Fruit fly (Drosophila melanogaster) whole organism, embryonic: ENCODE data around the gene CG31141.

Experiments
- ATbp ChIP-seq: fragments of 200-800 bp; sonication (Bioruptor generic); optimal IDR thresholded peaks from 2 replicates; lab custom pipeline; 2017; ENCODE audit warnings: missing biosample characterization, mild to moderate bottlenecking, missing genetic modification characterization, missing genetic modification reagents
- Asciz ChIP-seq: fragments of 200-800 bp; sonication (Bioruptor generic); optimal IDR thresholded peaks from 2 replicates; lab custom pipeline; 2017; ENCODE audit warnings: missing biosample characterization, mild to moderate bottlenecking, missing genetic modification characterization, missing genetic modification reagents
- CG10209 ChIP-seq: fragments of 200-800 bp; sonication (Bioruptor generic); optimal IDR thresholded peaks from 3 replicates; lab custom pipeline; 2017; ENCODE audit warnings: missing biosample characterization, mild to moderate bottlenecking, missing genetic modification characterization, missing genetic modification reagents
- CG11723 ChIP-seq: fragments of 200-800 bp; sonication (Bioruptor generic); optimal IDR thresholded peaks from 2 replicates; lab custom pipeline; 2017; ENCODE audit warnings: missing biosample characterization, mild to moderate bottlenecking, missing genetic modification characterization
- CG12744 ChIP-seq: fragments of 200-800 bp; sonication (Bioruptor generic); optimal IDR thresholded peaks from 2 replicates; lab custom pipeline; 2016; ENCODE audit warnings: missing biosample characterization, missing genetic modification characterization
- CG13775 ChIP-seq: fragments of 200-800 bp; sonication (Bioruptor generic); optimal IDR thresholded peaks from 3 replicates; lab custom pipeline; 2017; ENCODE audit warnings: missing biosample characterization, mild to moderate bottlenecking, missing genetic modification characterization
- CG15269 ChIP-seq: fragments of 200-800 bp; sonication (Bioruptor generic); optimal IDR thresholded peaks from 2 replicates; lab custom pipeline; 2018; ENCODE audit warnings: missing biosample characterization, mild to moderate bottlenecking, missing genetic modification characterization, moderate library complexity
- CG16779 ChIP-seq: fragments of 200-800 bp; sonication (Bioruptor generic); IDR thresholded peaks from 2 replicates; pipeline ENCODE4 v1.3.6; 2022; ENCODE audit warnings: missing biosample characterization, missing genetic modification characterization
- CG17385 ChIP-seq: fragments of 200-800 bp; sonication (Bioruptor generic); optimal IDR thresholded peaks from 3 replicates; lab custom pipeline; 2018; ENCODE audit warnings: missing biosample characterization, mild to moderate bottlenecking, missing genetic modification characterization
- CG2116 ChIP-seq: fragments of 200-800 bp; sonication (Bioruptor generic); optimal IDR thresholded peaks from 3 replicates; lab custom pipeline; 2018; ENCODE audit warnings: missing biosample characterization, mild to moderate bottlenecking, missing genetic modification characterization
- CG31224 ChIP-seq: fragments of 200-800 bp; sonication (Bioruptor generic); IDR thresholded peaks from 2 replicates; pipeline ENCODE4 v1.3.6; 2022; ENCODE audit warnings: missing biosample characterization, missing genetic modification characterization
- CG32767 ChIP-seq: fragments of 200-800 bp; sonication (Bioruptor generic); IDR thresholded peaks from 2 replicates; pipeline ENCODE4 v1.3.6; 2022; ENCODE audit warnings: missing biosample characterization, missing genetic modification characterization
- CG34422 ChIP-seq: fragments of 200-800 bp; sonication (Bioruptor generic); IDR thresholded peaks from 3 replicates; pipeline ENCODE4 v1.3.6; 2022; ENCODE audit warnings: missing biosample characterization, missing genetic modification characterization
- CG4617 ChIP-seq: fragments of 200-800 bp; sonication (Bioruptor generic); optimal IDR thresholded peaks from 3 replicates; lab custom pipeline; 2016; ENCODE audit warnings: missing biosample characterization, missing genetic modification characterization, borderline replicate concordance
- CG4820 ChIP-seq: fragments of 200-800 bp; sonication (Bioruptor generic); optimal IDR thresholded peaks from 3 replicates; lab custom pipeline; 2016; ENCODE audit warnings: missing biosample characterization, missing genetic modification characterization
- CG6654 ChIP-seq: fragments of 200-800 bp; sonication (Bioruptor generic); optimal IDR thresholded peaks from 2 replicates; lab custom pipeline; 2017; ENCODE audit warnings: missing biosample characterization, mild to moderate bottlenecking, missing genetic modification characterization
- CG7786 ChIP-seq: fragments of 200-800 bp; sonication (Bioruptor generic); optimal IDR thresholded peaks from 2 replicates; lab custom pipeline; 2016; ENCODE audit warnings: missing biosample characterization, missing genetic modification characterization
- CG9609 ChIP-seq: fragments of 200-800 bp; sonication (Bioruptor generic); optimal IDR thresholded peaks from 3 replicates; lab custom pipeline; 2016; ENCODE audit warnings: missing biosample characterization, missing genetic modification characterization
- CG9932 ChIP-seq: fragments of 200-800 bp; sonication (Bioruptor generic); IDR thresholded peaks from 2 replicates; pipeline ENCODE4 v1.3.6; 2022; ENCODE audit warnings: missing biosample characterization, missing genetic modification characterization
- CHES-1-like ChIP-seq: fragments of 200-800 bp; sonication (Bioruptor generic); optimal IDR thresholded peaks from 2 replicates; lab custom pipeline; 2016; ENCODE audit warnings: missing biosample characterization, missing genetic modification characterization
- Chrac-16 ChIP-seq: fragments of 200-800 bp; sonication (Bioruptor generic); optimal IDR thresholded peaks from 3 replicates; lab custom pipeline; 2016; ENCODE audit warnings: missing biosample characterization, missing genetic modification characterization
- D19A ChIP-seq: fragments of 200-800 bp; optimal IDR thresholded peaks from 3 replicates; lab custom pipeline; 2019; ENCODE audit warnings: missing biosample characterization, mild to moderate bottlenecking, missing genetic modification characterization, moderate library complexity
- Dp ChIP-seq: fragments of 200-800 bp; sonication (Bioruptor generic); optimal IDR thresholded peaks from 2 replicates; lab custom pipeline; 2018; ENCODE audit warnings: missing biosample characterization, mild to moderate bottlenecking, missing genetic modification characterization, moderate library complexity
- Hand ChIP-seq: fragments of 200-800 bp; sonication (Bioruptor generic); optimal IDR thresholded peaks from 2 replicates; lab custom pipeline; 2017; ENCODE audit warnings: mild to moderate bottlenecking, missing biosample characterization, missing genetic modification reagents, missing genetic modification characterization
- Lim3 ChIP-seq: fragments of 200-800 bp; sonication (Bioruptor generic); IDR thresholded peaks from 2 replicates; pipeline ENCODE4 v1.3.6; 2022; ENCODE audit warnings: missing biosample characterization, missing genetic modification characterization
- MBD-R2 ChIP-seq: fragments of 200-800 bp; sonication (Bioruptor generic); IDR thresholded peaks from 2 replicates; pipeline ENCODE4 v1.3.6; 2022; ENCODE audit warnings: missing biosample characterization, missing genetic modification characterization
- Myb ChIP-seq: fragments of 200-800 bp; sonication (Bioruptor generic); optimal IDR thresholded peaks from 2 replicates; lab custom pipeline; 2016; ENCODE audit warnings: missing biosample characterization, missing genetic modification characterization
- Nf-YC ChIP-seq: fragments of 200-800 bp; optimal IDR thresholded peaks from 3 replicates; lab custom pipeline; 2019; ENCODE audit warnings: missing biosample characterization, mild to moderate bottlenecking, missing genetic modification characterization, moderate library complexity
- Oli ChIP-seq: fragments of 200-800 bp; sonication (Bioruptor generic); optimal IDR thresholded peaks from 2 replicates; lab custom pipeline; 2018; ENCODE audit warnings: missing biosample characterization, mild to moderate bottlenecking, missing genetic modification characterization, moderate library complexity
- Sin3A ChIP-seq: fragments of >200 bp; optimal IDR thresholded peaks from 2 replicates; lab custom pipeline; 2018
- Stat92E ChIP-seq, 3 experiments: fragments of >200 bp in 2 of 3; fragments of 200-800 bp in 1 of 3; sonication (Bioruptor generic) in 1 of 3; optimal IDR thresholded peaks; 2 replicates each; lab custom pipeline; 2017 to 2019; ENCODE audit warnings: missing biosample characterization in 3 of 3, missing genetic modification characterization in 3 of 3, mild to moderate bottlenecking in 1 of 3, moderate library complexity in 1 of 3
- ac ChIP-seq: fragments of 200-800 bp; sonication (Bioruptor generic); optimal IDR thresholded peaks from 3 replicates; lab custom pipeline; 2017; ENCODE audit warnings: missing biosample characterization, mild to moderate bottlenecking, missing genetic modification characterization
- ara ChIP-seq: fragments of 200-800 bp; sonication (Bioruptor generic); IDR thresholded peaks from 2 replicates; pipeline ENCODE4 v1.3.6; 2022; ENCODE audit warnings: missing biosample characterization, missing genetic modification characterization
- bsh ChIP-seq, 2 experiments: fragments of 200-800 bp; sonication (Bioruptor generic); optimal IDR thresholded peaks; 2 replicates each; lab custom pipeline; 2017 to 2018; ENCODE audit warnings: mild to moderate bottlenecking in 2 of 2, missing biosample characterization in 2 of 2, missing genetic modification characterization in 2 of 2, moderate library complexity in 1 of 2
- chif ChIP-seq, 2 experiments: fragments of 200-800 bp; sonication (Bioruptor generic); optimal IDR thresholded peaks; 3 replicates each; lab custom pipeline; 2016; ENCODE audit warnings: missing biosample characterization in 2 of 2, missing genetic modification characterization in 2 of 2
- croc ChIP-seq: fragments of 200-800 bp; sonication (Bioruptor generic); conservative IDR thresholded peaks from 3 replicates; pipeline ENCODE4 v1.3.6; 2022; ENCODE audit warnings: missing biosample characterization, missing genetic modification characterization
- da ChIP-seq: fragments of 200-800 bp; sonication (Bioruptor generic); optimal IDR thresholded peaks from 2 replicates; lab custom pipeline; 2016; ENCODE audit warnings: missing biosample characterization, missing genetic modification characterization
- dati ChIP-seq: fragments of 200-800 bp; sonication (Bioruptor generic); IDR thresholded peaks from 2 replicates; pipeline ENCODE4 v1.3.6; 2022; ENCODE audit warnings: missing biosample characterization, missing genetic modification characterization
- eyg ChIP-seq: fragments of 200-800 bp; sonication (Bioruptor generic); optimal IDR thresholded peaks from 3 replicates; lab custom pipeline; 2016; ENCODE audit warnings: missing biosample characterization, missing genetic modification characterization
- fd64A ChIP-seq: fragments of 200-800 bp; sonication (Bioruptor generic); optimal IDR thresholded peaks from 3 replicates; lab custom pipeline; 2018; ENCODE audit warnings: missing biosample characterization, mild to moderate bottlenecking, missing genetic modification characterization
- gce ChIP-seq: fragments of 200-800 bp; sonication (Bioruptor generic); IDR thresholded peaks from 3 replicates; pipeline ENCODE4 v1.3.6; 2022; ENCODE audit warnings: missing biosample characterization, missing genetic modification characterization
- gro ChIP-seq: fragments of 200-800 bp; sonication (Bioruptor generic); optimal IDR thresholded peaks from 2 replicates; lab custom pipeline; 2016; ENCODE audit warnings: missing biosample characterization, missing genetic modification characterization
- gsb ChIP-seq: fragments of 200-800 bp; sonication (Bioruptor generic); IDR thresholded peaks from 2 replicates; pipeline ENCODE4 v1.3.6; 2022; ENCODE audit warnings: missing biosample characterization, missing genetic modification characterization
- hb ChIP-seq: fragments of 200-800 bp; sonication (Bioruptor generic); IDR thresholded peaks from 3 replicates; pipeline ENCODE4 v1.3.6; 2022; ENCODE audit warnings: missing biosample characterization, missing genetic modification characterization; ENCODE audit not compliant: partially characterized antibody
- ind ChIP-seq: fragments of 200-800 bp; sonication (Bioruptor generic); optimal IDR thresholded peaks from 3 replicates; lab custom pipeline; 2016; ENCODE audit warnings: missing biosample characterization, missing genetic modification characterization
- jigr1 ChIP-seq: fragments of 200-800 bp; sonication (Bioruptor generic); IDR thresholded peaks from 3 replicates; pipeline ENCODE4 v1.3.6; 2022; ENCODE audit warnings: missing biosample characterization, missing genetic modification characterization
- lmd ChIP-seq: fragments of 200-800 bp; sonication (Bioruptor generic); IDR thresholded peaks from 2 replicates; pipeline ENCODE4 v1.3.6; 2022; ENCODE audit warnings: missing biosample characterization, missing genetic modification characterization
- odd ChIP-seq: fragments of 200-800 bp; sonication (Bioruptor generic); optimal IDR thresholded peaks from 2 replicates; lab custom pipeline; 2017; ENCODE audit warnings: missing biosample characterization, mild to moderate bottlenecking, missing genetic modification characterization
- psq ChIP-seq: fragments of 200-800 bp; sonication (Bioruptor generic); optimal IDR thresholded peaks from 2 replicates; lab custom pipeline; 2017; ENCODE audit warnings: missing biosample characterization, missing genetic modification characterization
- run ChIP-seq: fragments of 200-800 bp; sonication (Bioruptor generic); optimal IDR thresholded peaks from 3 replicates; lab custom pipeline; 2018; ENCODE audit warnings: missing biosample characterization, mild to moderate bottlenecking, missing genetic modification characterization
- schlank ChIP-seq: fragments of 200-800 bp; sonication (Bioruptor generic); optimal IDR thresholded peaks from 2 replicates; lab custom pipeline; 2018; ENCODE audit warnings: missing biosample characterization, mild to moderate bottlenecking, missing genetic modification characterization
- tll ChIP-seq, 2 experiments: fragments of 200-800 bp in 1 of 2; fragments of >200 bp in 1 of 2; sonication (Bioruptor generic) in 1 of 2; optimal IDR thresholded peaks; 2 replicates each; lab custom pipeline; 2017 to 2019; ENCODE audit warnings: missing biosample characterization in 2 of 2, missing genetic modification characterization in 2 of 2, mild to moderate bottlenecking in 1 of 2, moderate library complexity in 1 of 2

The CG31141 gene

dm6 chr3R:23889922-23890321, 33.2 kb upstream of the CG31141 start, which contains the start of gene Pli (continued):
- TF ChIP-seq Chrac-16 (GFP tag; lab: Kevin White, UChicago) (no peak), lmd (GFP tag; lab: Robert Waterston, UW) (no peak), schlank (tag; lab: Kevin White, UChicago) (no peak), CG12744 (GFP tag; lab: Kevin White, UChicago) (no peak), odd (no peak), CG11723 (GFP tag; lab: Kevin White, UChicago) (no peak), Asciz (GFP tag; lab: Kevin White, UChicago) (no peak), CG6654 (no peak), Lim3 (GFP tag; lab: Robert Waterston, UW) (no peak), CG15269 (tag; lab: Kevin White, UChicago) (no peak), ara (GFP tag; lab: Robert Waterston, UW) (no peak), eyg (GFP tag; lab: Kevin White, UChicago) (no peak), CG10209 (GFP tag; lab: Kevin White, UChicago) (no peak), ind (GFP tag; lab: Kevin White, UChicago) (no peak), fd64A (GFP tag; lab: Kevin White, UChicago) (no peak), Stat92E (GFP tag; optimal IDR thresholded peaks at IDR 0.05; lab: Kevin White, UChicago) (peak in 1 of 3 experiments; percentile 68), Dp (GFP tag; lab: Kevin White, UChicago) (peak; percentile 42), MBD-R2 (GFP tag; lab: Robert Waterston, UW) (no peak), Oli (tag; lab: Kevin White, UChicago) (no peak), run (no peak), da (GFP tag; lab: Kevin White, UChicago) (no peak), psq (GFP tag; lab: Kevin White, UChicago) (no peak), dati (no peak), gsb (GFP tag; lab: Robert Waterston, UW) (no peak), bsh (GFP tag; optimal IDR thresholded peaks at IDR 0.05; lab: Kevin White, UChicago) (no peak), CG4820 (GFP tag; lab: Kevin White, UChicago) (no peak), ATbp (no peak), CG17385 (GFP tag; lab: Kevin White, UChicago) (peak; percentile 7), CG31224 (GFP tag; lab: Robert Waterston, UW) (no peak), D19A (tag; lab: Kevin White, UChicago) (peak; percentile 49), chif (GFP tag; optimal IDR thresholded peaks at IDR 0.05; lab: Kevin White, UChicago) (no peak), jigr1 (GFP tag; lab: Robert Waterston, UW) (no peak), CG34422 (no peak), tll (GFP tag; optimal IDR thresholded peaks at IDR 0.05; lab: Kevin White, UChicago) (no peak), Sin3A (peak; percentile 35), CHES-1-like (GFP tag; lab: Kevin White, UChicago) (no peak), CG16779 (GFP tag; lab: Robert Waterston, UW) (no peak), hb (GFP tag; lab: Robert Waterston, UW) (no peak), CG7786 (no peak), gro (GFP tag; lab: Kevin White, UChicago) (no peak), Myb (peak; percentile 59), gce (GFP tag; lab: Robert Waterston, UW) (no peak), Hand (no peak), croc (GFP tag; lab: Robert Waterston, UW) (no peak), CG2116 (GFP tag; lab: Kevin White, UChicago) (no peak), ac (GFP tag; lab: Kevin White, UChicago) (no peak), CG4617 (GFP tag; lab: Kevin White, UChicago) (no peak), Nf-YC (peak; percentile 46), CG13775 (GFP tag; lab: Kevin White, UChicago) (no peak), CG9609 (GFP tag; lab: Kevin White, UChicago) (no peak), CG9932 (GFP tag; lab: Robert Waterston, UW) (no peak), CG32767 (GFP tag; lab: Robert Waterston, UW) (no peak)
